ENCODE assay signal across 4 fruit fly cellular contexts in genomic region chr3L:3512998-3513397, dm6.
A peak's percentile ranks its signal among the peaks of the same experiment; 100 is the strongest.
TF ChIP-seq lines count a peak whose summit lies in the region.

No protein-coding gene starts in this region.

- no peak for TF ChIP-seq CTCF in whole organism, embryonic (GFP tag; optimal IDR thresholded peaks at IDR 0.05; lab: Kevin White, UChicago)

TF ChIP-seq in whole organism, embryonic, 481 proteins besides CTCF, POLR2A, EP300 and RAD21:
- TF ChIP-seq bsh (GFP tag; optimal IDR thresholded peaks at IDR 0.05; lab: Kevin White, UChicago) (peak in 1 of 2 experiments; percentile 81), CG15601 (tag; optimal IDR thresholded peaks at IDR 0.05; lab: Kevin White, UChicago) (no peak), D (optimal IDR thresholded peaks at IDR 0.05; lab: Kevin White, UChicago) (no peak), D (GFP tag; optimal IDR thresholded peaks at IDR 0.05; lab: Kevin White, UChicago) (no peak), sens (GFP tag; lab: Kevin White, UChicago) (peak; percentile 36)

TF ChIP-seq in whole organism, prepupa, 60 proteins besides CTCF, POLR2A, EP300 and RAD21 (continues in another document):
- TF ChIP-seq Blimp-1 (GFP tag; optimal IDR thresholded peaks at IDR 0.05; lab: Kevin White, UChicago) (no peak), CG1621 (tag; optimal IDR thresholded peaks at IDR 0.05; lab: Kevin White, UChicago) (no peak), vri (GFP tag; optimal IDR thresholded peaks at IDR 0.05; lab: Kevin White, UChicago) (peak; percentile 11), CG11762 (GFP tag; optimal IDR thresholded peaks at IDR 0.05; lab: Kevin White, UChicago; ENCODE audit: insufficient read depth) (peak; percentile 16), fd85E (GFP tag; optimal IDR thresholded peaks at IDR 0.05; lab: Kevin White, UChicago) (no peak), cyc (GFP tag; optimal IDR thresholded peaks at IDR 0.05; lab: Kevin White, UChicago) (peak; percentile 65), svp (GFP tag; lab: Kevin White, UChicago) (peak; percentile 85), CG4318 (GFP tag; optimal IDR thresholded peaks at IDR 0.05; lab: Kevin White, UChicago) (peak; percentile 14), fd59A (GFP tag; optimal IDR thresholded peaks at IDR 0.05; lab: Kevin White, UChicago) (peak; percentile 48), CG7368 (GFP tag; optimal IDR thresholded peaks at IDR 0.05; lab: Kevin White, UChicago) (no peak), CG6276 (GFP tag; optimal IDR thresholded peaks at IDR 0.05; lab: Kevin White, UChicago) (no peak), Eip75B (GFP tag; optimal IDR thresholded peaks at IDR 0.05; lab: Kevin White, UChicago) (peak; percentile 63), CG15336 (GFP tag; IDR thresholded peaks at IDR 0.05; lab: Robert Waterston, UW) (no peak), Hr4 (GFP tag; optimal IDR thresholded peaks at IDR 0.05; lab: Kevin White, UChicago) (no peak), eg (GFP tag; IDR thresholded peaks at IDR 0.05; lab: Robert Waterston, UW) (no peak), OdsH (GFP tag; optimal IDR thresholded peaks at IDR 0.05; lab: Kevin White, UChicago) (peak; percentile 55), Hr38 (GFP tag; optimal IDR thresholded peaks at IDR 0.05; lab: Kevin White, UChicago) (no peak), CG10669 (GFP tag; optimal IDR thresholded peaks at IDR 0.05; lab: Kevin White, UChicago) (peak; percentile 28), CG34406 (GFP tag; optimal IDR thresholded peaks at IDR 0.05; lab: Kevin White, UChicago) (peak; percentile 41), spab (GFP tag; optimal IDR thresholded peaks at IDR 0.05; lab: Kevin White, UChicago) (peak; percentile 64), CG11902 (GFP tag; optimal IDR thresholded peaks at IDR 0.05; lab: Kevin White, UChicago) (no peak), dac (GFP tag; optimal IDR thresholded peaks at IDR 0.05; lab: Kevin White, UChicago) (no peak), Ets96B (tag; optimal IDR thresholded peaks at IDR 0.05; lab: Kevin White, UChicago) (peak; percentile 66), CG8119 (GFP tag; IDR thresholded peaks at IDR 0.05; lab: Robert Waterston, UW) (0 out of 3 replicates have a peak, but pooled peaks have one; percentile 27), Hr39 (GFP tag; optimal IDR thresholded peaks at IDR 0.05; lab: Kevin White, UChicago) (peak; percentile 64), CG3919 (GFP tag; optimal IDR thresholded peaks at IDR 0.05; lab: Kevin White, UChicago) (peak; percentile 68), salr (GFP tag; optimal IDR thresholded peaks at IDR 0.05; lab: Kevin White, UChicago) (peak in 1 of 2 experiments; percentile 54), Gug (GFP tag; IDR thresholded peaks at IDR 0.05; lab: Robert Waterston, UW) (no peak), Smox (GFP tag; optimal IDR thresholded peaks at IDR 0.05; lab: Kevin White, UChicago) (peak; percentile 74)

TF ChIP-seq in whole organism, pupa, 21 proteins besides CTCF, POLR2A, EP300 and RAD21:
- peak; percentile 72 for TF ChIP-seq CG34367 (tag; optimal IDR thresholded peaks at IDR 0.05; lab: Kevin White, UChicago)
- no peak for TF ChIP-seq Ets98B (GFP tag; IDR thresholded peaks at IDR 0.05; lab: Robert Waterston, UW)
- peak; percentile 48 for TF ChIP-seq CG8301 (tag; optimal IDR thresholded peaks at IDR 0.05; lab: Kevin White, UChicago)
- peak; percentile 82 for TF ChIP-seq CG14655 (GFP tag; optimal IDR thresholded peaks at IDR 0.05; lab: Kevin White, UChicago)
- peak; percentile 61 for TF ChIP-seq CG8159 (tag; optimal IDR thresholded peaks at IDR 0.05; lab: Kevin White, UChicago)
- peak; percentile 33 for TF ChIP-seq Pif1A (GFP tag; optimal IDR thresholded peaks at IDR 0.05; lab: Kevin White, UChicago)
- no peak for TF ChIP-seq gl (tag; optimal IDR thresholded peaks at IDR 0.05; lab: Kevin White, UChicago)
- peak; percentile 28 for TF ChIP-seq D1 (tag; optimal IDR thresholded peaks at IDR 0.05; lab: Kevin White, UChicago)
- TF ChIP-seq CG10348 (GFP tag; IDR thresholded peaks at IDR 0.05; lab: Robert Waterston, UW): no peak
- no peak for TF ChIP-seq EcR (GFP tag; optimal IDR thresholded peaks at IDR 0.05; lab: Kevin White, UChicago)
- TF ChIP-seq CG12605 (GFP tag; IDR thresholded peaks at IDR 0.05; lab: Robert Waterston, UW): 0 out of 2 replicates have a peak, but pooled peaks have one; percentile 9
- TF ChIP-seq CG15710 (tag; optimal IDR thresholded peaks at IDR 0.05; lab: Kevin White, UChicago): peak; percentile 32
- TF ChIP-seq CG17806 (tag; optimal IDR thresholded peaks at IDR 0.05; lab: Kevin White, UChicago): peak; percentile 76
- no peak for TF ChIP-seq CG13204 (GFP tag; optimal IDR thresholded peaks at IDR 0.05; lab: Kevin White, UChicago)
- TF ChIP-seq fd96Ca (GFP tag; IDR thresholded peaks at IDR 0.05; lab: Robert Waterston, UW): no peak
- peak; percentile 90 for TF ChIP-seq CG9948 (tag; optimal IDR thresholded peaks at IDR 0.05; lab: Kevin White, UChicago)
- TF ChIP-seq rn (GFP tag; IDR thresholded peaks at IDR 0.05; lab: Robert Waterston, UW): no peak
- peak; percentile 19 for TF ChIP-seq Pif1B (GFP tag; optimal IDR thresholded peaks at IDR 0.05; lab: Kevin White, UChicago)
TF ChIP-seq in whole organism, pupa: peak in this region for 11.

TF ChIP-seq in whole organism, wandering third instar larva, 38 proteins besides CTCF, POLR2A, EP300 and RAD21:
- peak; percentile 30 for TF ChIP-seq ey (GFP tag; optimal IDR thresholded peaks at IDR 0.05; lab: Kevin White, UChicago)
- TF ChIP-seq Myc (optimal IDR thresholded peaks at IDR 0.05; lab: Kevin White, UChicago): no peak
- no peak for TF ChIP-seq br (GFP tag; optimal IDR thresholded peaks at IDR 0.05; lab: Kevin White, UChicago)
- TF ChIP-seq CG9705 (GFP tag; optimal IDR thresholded peaks at IDR 0.05; lab: Kevin White, UChicago): no peak
- TF ChIP-seq sv (GFP tag; optimal IDR thresholded peaks at IDR 0.05; lab: Kevin White, UChicago): no peak
- TF ChIP-seq Abd-B (GFP tag; optimal IDR thresholded peaks at IDR 0.05; lab: Kevin White, UChicago): no peak
- peak; percentile 34 for TF ChIP-seq dmrt93B (GFP tag; optimal IDR thresholded peaks at IDR 0.05; lab: Kevin White, UChicago)
- no peak for TF ChIP-seq usp (GFP tag; optimal IDR thresholded peaks at IDR 0.05; lab: Kevin White, UChicago)
- TF ChIP-seq sage (GFP tag; optimal IDR thresholded peaks at IDR 0.05; lab: Kevin White, UChicago): no peak
- no peak for TF ChIP-seq lola (GFP tag; optimal IDR thresholded peaks at IDR 0.05; lab: Kevin White, UChicago)
- peak; percentile 20 for TF ChIP-seq woc (GFP tag; optimal IDR thresholded peaks at IDR 0.05; lab: Kevin White, UChicago)
- no peak for TF ChIP-seq tai (GFP tag; optimal IDR thresholded peaks at IDR 0.05; lab: Kevin White, UChicago)
- TF ChIP-seq dsf (GFP tag; optimal IDR thresholded peaks at IDR 0.05; lab: Kevin White, UChicago; ENCODE audit: borderline replicate concordance): no peak
- no peak for TF ChIP-seq Dif (GFP tag; optimal IDR thresholded peaks at IDR 0.05; lab: Kevin White, UChicago; ENCODE audit: partially characterized antibody)
- no peak for TF ChIP-seq brk (GFP tag; optimal IDR thresholded peaks at IDR 0.05; lab: Kevin White, UChicago)
- no peak for TF ChIP-seq CrebA (GFP tag; optimal IDR thresholded peaks at IDR 0.05; lab: Kevin White, UChicago; ENCODE audit: borderline replicate concordance)
- no peak for TF ChIP-seq Rel (GFP tag; optimal IDR thresholded peaks at IDR 0.05; lab: Kevin White, UChicago)
- no peak for TF ChIP-seq Rel (tag; optimal IDR thresholded peaks at IDR 0.05; lab: Kevin White, UChicago)
- peak; percentile 58 for TF ChIP-seq HLH106 (tag; optimal IDR thresholded peaks at IDR 0.05; lab: Kevin White, UChicago)
- no peak for TF ChIP-seq Vsx2 (GFP tag; optimal IDR thresholded peaks at IDR 0.05; lab: Kevin White, UChicago; ENCODE audit: partially characterized antibody)
- TF ChIP-seq fru (GFP tag; optimal IDR thresholded peaks at IDR 0.05; lab: Kevin White, UChicago): peak; percentile 65
- no peak for TF ChIP-seq Hr83 (GFP tag; optimal IDR thresholded peaks at IDR 0.05; lab: Kevin White, UChicago; ENCODE audit: poor library complexity, severe bottlenecking)
- peak; percentile 53 for TF ChIP-seq h (GFP tag; optimal IDR thresholded peaks at IDR 0.05; lab: Kevin White, UChicago)
- TF ChIP-seq pan (optimal IDR thresholded peaks at IDR 0.05; lab: Kevin White, UChicago): no peak
- no peak for TF ChIP-seq jim (GFP tag; optimal IDR thresholded peaks at IDR 0.05; lab: Kevin White, UChicago)
- no peak for TF ChIP-seq GATAd (GFP tag; optimal IDR thresholded peaks at IDR 0.05; lab: Kevin White, UChicago)
- TF ChIP-seq Dfd (GFP tag; optimal IDR thresholded peaks at IDR 0.05; lab: Kevin White, UChicago): no peak
- TF ChIP-seq Sp1 (GFP tag; optimal IDR thresholded peaks at IDR 0.05; lab: Kevin White, UChicago): peak; percentile 62
- no peak for TF ChIP-seq CG32264 (GFP tag; optimal IDR thresholded peaks at IDR 0.05; lab: Kevin White, UChicago)
- no peak for TF ChIP-seq Hnf4 (GFP tag; optimal IDR thresholded peaks at IDR 0.05; lab: Kevin White, UChicago)
- no peak for TF ChIP-seq Hr78 (GFP tag; optimal IDR thresholded peaks at IDR 0.05; lab: Kevin White, UChicago)
- TF ChIP-seq Jra (GFP tag; optimal IDR thresholded peaks at IDR 0.05; lab: Kevin White, UChicago): no peak
- TF ChIP-seq Mio (GFP tag; optimal IDR thresholded peaks at IDR 0.05; lab: Kevin White, UChicago): no peak
- TF ChIP-seq foxo (GFP tag; optimal IDR thresholded peaks at IDR 0.05; lab: Kevin White, UChicago): peak in 1 of 2 experiments; percentile 62
- no peak for TF ChIP-seq dl (GFP tag; optimal IDR thresholded peaks at IDR 0.05; lab: Kevin White, UChicago; ENCODE audit: insufficient read depth in 1 of 2, partially characterized antibody in 2 of 2)
- peak; percentile 49 for TF ChIP-seq OdsH (GFP tag; optimal IDR thresholded peaks at IDR 0.05; lab: Kevin White, UChicago)
- no peak for TF ChIP-seq N (GFP tag; optimal IDR thresholded peaks at IDR 0.05; lab: Kevin White, UChicago)
- peak; percentile 23 for TF ChIP-seq rgr (GFP tag; optimal IDR thresholded peaks at IDR 0.05; lab: Kevin White, UChicago)
- TF ChIP-seq psq (GFP tag; optimal IDR thresholded peaks at IDR 0.05; lab: Kevin White, UChicago): peak; percentile 48

Comparison
In these comparisons a context has a peak if more than half of its experiments do, and no peak if none do; other contexts are left out.
1. Of the 7 proteins assayed by ChIP-seq in both whole organism, embryonic and whole organism, prepupa: peak only in whole organism, embryonic: none; only in whole organism, prepupa: CG16779, Hr39 and Sox102F; in both: none; in neither: 4.